Worm (Caenorhabditis elegans) whole organism, late embryonic: Measurements from ENCODE around the gene sftd-3.

Source experiments
- C08G9.2 ChIP-seq: sonication (generic microtip); optimal IDR thresholded peaks from 2 replicates; lab custom pipeline; 2016; ENCODE audit warnings: mild to moderate bottlenecking, missing genetic modification characterization, moderate library complexity, missing compliant biosample characterization
- C38D4.7 ChIP-seq: fragments of 200-800 bp; sonication (Bioruptor generic); optimal IDR thresholded peaks from 2 replicates; lab custom pipeline; 2018; ENCODE audit warnings: mild to moderate bottlenecking, missing genetic modification characterization, moderate library complexity, missing compliant biosample characterization
- K02D7.2 ChIP-seq: sonication (generic microtip); optimal IDR thresholded peaks from 2 replicates; lab custom pipeline; 2017; ENCODE audit warnings: mild to moderate bottlenecking, missing genetic modification characterization, missing compliant biosample characterization
- T23F11.4 ChIP-seq: fragments of 200-800 bp; sonication (Bioruptor generic); optimal IDR thresholded peaks from 2 replicates; lab custom pipeline; 2018; ENCODE audit warnings: mild to moderate bottlenecking, missing genetic modification characterization, missing compliant biosample characterization
- ama-1 ChIP-seq: fragments of 150-350 bp; optimal IDR thresholded peaks from 2 replicates; lab custom pipeline; 2014
- ceh-14 ChIP-seq: sonication (generic microtip); optimal IDR thresholded peaks from 2 replicates; lab custom pipeline; 2016; ENCODE audit warnings: missing genotype, missing genetic modification characterization, missing compliant biosample characterization
- ceh-22 ChIP-seq: sonication (generic microtip); optimal IDR thresholded peaks from 2 replicates; lab custom pipeline; 2017; ENCODE audit warnings: missing biosample characterization, missing genetic modification characterization
- ceh-24 ChIP-seq: sonication (generic microtip); optimal IDR thresholded peaks from 2 replicates; lab custom pipeline; 2016; ENCODE audit warnings: mild to moderate bottlenecking, missing genetic modification characterization, missing compliant biosample characterization
- ceh-48 ChIP-seq: sonication (generic microtip); optimal IDR thresholded peaks from 2 replicates; lab custom pipeline; 2016; ENCODE audit warnings: missing genetic modification characterization, inconsistent platforms, missing compliant biosample characterization
- ceh-6 ChIP-seq: fragments of 200-800 bp; sonication (Bioruptor generic); optimal IDR thresholded peaks from 2 replicates; lab custom pipeline; 2018; ENCODE audit warnings: mild to moderate bottlenecking, missing genetic modification characterization, missing compliant biosample characterization
- che-1 ChIP-seq: sonication (generic microtip); optimal IDR thresholded peaks from 2 replicates; lab custom pipeline; 2016; ENCODE audit warnings: mild to moderate bottlenecking, missing genetic modification characterization, missing compliant biosample characterization
- elt-2 ChIP-seq: sonication (generic microtip); optimal IDR thresholded peaks from 2 replicates; lab custom pipeline; 2016; ENCODE audit warnings: missing genetic modification reagents, missing genetic modification characterization, missing compliant biosample characterization
- elt-4 ChIP-seq: sonication (generic microtip); optimal IDR thresholded peaks from 2 replicates; lab custom pipeline; 2016; ENCODE audit warnings: missing genetic modification characterization, missing compliant biosample characterization
- fax-1 ChIP-seq: sonication (generic microtip); optimal IDR thresholded peaks from 2 replicates; lab custom pipeline; 2016; ENCODE audit warnings: missing genotype, missing genetic modification characterization, missing compliant biosample characterization
- fkh-10 ChIP-seq: fragments of 150-350 bp; optimal IDR thresholded peaks from 2 replicates; lab custom pipeline; 2014; ENCODE audit warnings: missing biosample characterization, missing genetic modification reagents, missing genetic modification characterization
- fkh-6 ChIP-seq: sonication (generic microtip); optimal IDR thresholded peaks from 2 replicates; lab custom pipeline; 2016; ENCODE audit warnings: missing genetic modification characterization, missing compliant biosample characterization
- gmeb-2 ChIP-seq: sonication (generic microtip); optimal IDR thresholded peaks from 2 replicates; lab custom pipeline; 2016; ENCODE audit warnings: missing genetic modification characterization, inconsistent platforms, missing compliant biosample characterization
- hlh-13 ChIP-seq: fragments of 200-800 bp; sonication (Bioruptor generic); optimal IDR thresholded peaks from 2 replicates; lab custom pipeline; 2018; ENCODE audit warnings: mild to moderate bottlenecking, missing genetic modification characterization, missing compliant biosample characterization
- hlh-6 ChIP-seq: sonication (generic microtip); optimal IDR thresholded peaks from 2 replicates; lab custom pipeline; 2016; ENCODE audit warnings: missing genotype, missing genetic modification characterization, missing compliant biosample characterization
- nfya-1 ChIP-seq: sonication (generic microtip); optimal IDR thresholded peaks from 2 replicates; lab custom pipeline; 2017; ENCODE audit warnings: missing genetic modification characterization, mild to moderate bottlenecking, missing compliant biosample characterization, antibody characterized with exemption, moderate library complexity
- nhr-11 ChIP-seq: fragments of 150-350 bp; optimal IDR thresholded peaks from 2 replicates; lab custom pipeline; 2014; ENCODE audit warnings: missing biosample characterization, missing genetic modification characterization
- npax-4 ChIP-seq: sonication (generic microtip); optimal IDR thresholded peaks from 2 replicates; lab custom pipeline; 2016; ENCODE audit warnings: missing genetic modification characterization, missing compliant biosample characterization
- odd-2 ChIP-seq: sonication (generic microtip); optimal IDR thresholded peaks from 2 replicates; lab custom pipeline; 2017; ENCODE audit warnings: antibody characterized with exemption, mild to moderate bottlenecking, missing genetic modification characterization, missing compliant biosample characterization
- pag-3 ChIP-seq: sonication (generic microtip); optimal IDR thresholded peaks from 2 replicates; lab custom pipeline; 2016; ENCODE audit warnings: missing compliant biosample characterization, missing genetic modification characterization, borderline replicate concordance
- pat-9 ChIP-seq: fragments of 200-800 bp; sonication (Bioruptor generic); optimal IDR thresholded peaks from 2 replicates; lab custom pipeline; 2018; ENCODE audit warnings: mild to moderate bottlenecking, missing genetic modification characterization, moderate library complexity, missing compliant biosample characterization
- pax-1 ChIP-seq: fragments of 150-350 bp; optimal IDR thresholded peaks from 2 replicates; lab custom pipeline; 2014; ENCODE audit warnings: missing biosample characterization, missing genetic modification characterization
- pha-2 ChIP-seq: sonication (generic microtip); optimal IDR thresholded peaks from 2 replicates; lab custom pipeline; 2017; ENCODE audit warnings: mild to moderate bottlenecking, missing genetic modification characterization, missing compliant biosample characterization
- pqm-1 ChIP-seq: sonication (generic microtip); optimal IDR thresholded peaks from 2 replicates; lab custom pipeline; 2016; ENCODE audit warnings: missing genetic modification characterization, missing compliant biosample characterization
- ref-2 ChIP-seq: sonication (generic microtip); optimal IDR thresholded peaks from 2 replicates; lab custom pipeline; 2016; ENCODE audit warnings: missing genetic modification characterization, missing compliant biosample characterization
- sox-2 ChIP-seq: fragments of 200-800 bp; sonication (Bioruptor generic); IDR thresholded peaks from 2 replicates; pipeline ENCODE4 v1.3.6; 2022; ENCODE audit warnings: missing genetic modification reagents, missing genetic modification characterization, missing compliant biosample characterization
- syd-9 ChIP-seq: sonication (generic microtip); optimal IDR thresholded peaks from 2 replicates; lab custom pipeline; 2016; ENCODE audit warnings: mild to moderate bottlenecking, missing genetic modification characterization, moderate library complexity, missing compliant biosample characterization
- tbx-2 ChIP-seq: sonication (generic microtip); optimal IDR thresholded peaks from 2 replicates; lab custom pipeline; 2016; ENCODE audit warnings: missing genetic modification characterization, missing compliant biosample characterization
- unc-3 ChIP-seq, 2 experiments: fragments of 200-800 bp in 1 of 2; sonication (Bioruptor generic) in 1 of 2; sonication (generic microtip) in 1 of 2; conservative IDR thresholded peaks in 1 of 2; optimal IDR thresholded peaks in 1 of 2; 2 replicates each; pipeline versions ENCODE4 v1.3.6 to Lab custom; 2016 to 2022; ENCODE audit warnings: missing compliant biosample characterization in 2 of 2, missing genetic modification characterization in 2 of 2, missing genetic modification reagents in 1 of 2
- unc-42 ChIP-seq: sonication (generic microtip); optimal IDR thresholded peaks from 2 replicates; lab custom pipeline; 2016; ENCODE audit warnings: missing genotype, missing genetic modification characterization, missing compliant biosample characterization
- unc-86 ChIP-seq: sonication (generic microtip); optimal IDR thresholded peaks from 2 replicates; lab custom pipeline; 2016; ENCODE audit warnings: missing genetic modification characterization, missing compliant biosample characterization
- ztf-16 ChIP-seq: sonication (generic microtip); optimal IDR thresholded peaks from 2 replicates; lab custom pipeline; 2017; ENCODE audit warnings: missing genetic modification characterization, missing compliant biosample characterization

The sftd-3 gene

DNA sequence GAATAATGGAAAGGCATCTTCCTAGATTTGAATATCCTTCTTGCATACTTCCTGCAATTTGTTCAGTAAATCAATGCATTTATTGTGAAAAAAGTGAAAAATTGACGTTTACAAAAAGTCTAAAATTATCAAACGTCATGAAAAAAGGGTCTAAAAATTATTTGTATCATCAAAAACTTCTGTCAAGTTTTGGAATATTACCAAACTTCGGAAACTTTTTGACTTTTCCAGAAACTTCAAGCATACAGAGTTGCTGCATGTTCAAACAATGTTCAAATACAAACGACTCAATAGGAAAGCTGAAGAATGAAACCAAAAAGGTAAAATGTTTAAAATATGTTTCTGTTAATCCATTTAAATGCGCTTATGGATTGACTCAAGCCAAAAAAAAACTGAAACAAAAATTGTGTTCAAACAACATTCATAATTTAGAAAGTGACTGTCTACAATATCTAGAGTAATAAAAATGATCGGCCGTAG is 37.8 kb upstream of the sftd-3 start, which contains the start of gene F44G4.6:
TSS of gene F44G4.6 (minus strand) at position 51 of the 480 bp plus-strand sequence.
- TF ChIP-seq pag-3 (tag; lab: Kevin White, UChicago) = no peak
- TF ChIP-seq fkh-6 (tag; lab: Kevin White, UChicago) = no peak
- TF ChIP-seq ceh-22 = no peak
- TF ChIP-seq tbx-2 (tag; lab: Kevin White, UChicago) = no peak
- TF ChIP-seq elt-4 (tag; lab: Kevin White, UChicago) = no peak
- no peak for TF ChIP-seq C08G9.2 (tag; lab: Kevin White, UChicago)
- TF ChIP-seq ceh-48 (tag; lab: Kevin White, UChicago) = no peak
- no peak for TF ChIP-seq ama-1

DNA sequence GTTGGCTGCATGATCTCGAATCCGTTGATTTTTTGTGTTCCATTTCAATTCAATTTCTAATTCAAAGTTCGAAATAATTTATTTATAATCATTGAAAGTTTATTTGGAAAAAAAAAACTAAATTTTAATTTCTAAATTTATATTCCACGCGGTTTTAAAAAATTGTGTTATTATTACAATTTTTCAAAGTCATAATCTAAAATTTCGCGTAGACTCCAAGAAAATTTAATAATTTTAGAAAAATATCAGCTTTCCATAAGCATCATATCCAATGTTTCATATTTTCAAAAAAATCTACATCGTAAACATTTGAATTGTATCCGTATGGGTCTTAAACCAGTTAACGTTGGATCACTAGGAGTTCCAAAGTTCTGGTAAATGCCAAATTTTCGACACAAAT is 36.4 kb upstream of the sftd-3 start, which contains the start of gene F44G4.5:
TSS of gene F44G4.5 (minus strand) at position 101 of the 400 bp plus-strand sequence.
- TF ChIP-seq pag-3 (tag; lab: Kevin White, UChicago) (no peak), gmeb-2 (no peak), ceh-24 (tag; lab: Kevin White, UChicago) (no peak), elt-4 (tag; lab: Kevin White, UChicago) (no peak)

DNA sequence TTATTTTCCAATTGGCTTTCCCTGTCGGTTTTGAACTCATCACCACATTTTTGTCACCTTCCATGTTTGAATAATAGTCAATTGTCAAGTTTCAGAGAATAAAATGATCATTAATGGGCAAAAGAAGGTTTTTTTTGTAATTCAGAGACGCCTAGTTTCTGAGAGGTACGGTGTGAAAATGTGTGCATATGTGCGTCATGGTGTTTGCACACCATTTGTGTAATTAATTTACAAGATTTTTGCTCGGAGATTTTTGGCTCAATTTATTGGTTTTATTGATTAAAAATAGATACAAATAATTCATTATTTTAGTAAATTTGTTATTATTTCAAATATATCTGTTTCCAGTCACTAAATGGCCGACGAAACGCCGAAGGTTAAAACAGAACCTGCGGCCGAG is 33.5 kb upstream of the sftd-3 start, which contains the start of the genes F44G4.3 and tdp-1:
TSS of gene F44G4.3 (minus strand) at position 184 of the 400 bp plus-strand sequence.
TSS of gene tdp-1 (plus strand) at position 347 of the 400 bp plus-strand sequence.
- TF ChIP-seq ceh-48 (tag; lab: Kevin White, UChicago) (peak; percentile 21), ceh-14 (tag; lab: Kevin White, UChicago) (peak; percentile 52), fkh-10 (GFP tag; lab: Kevin White, UChicago) (no peak), nfya-1 (peak; percentile 30), ref-2 (tag; lab: Kevin White, UChicago) (no peak), unc-86 (tag; lab: Kevin White, UChicago) (no peak), fax-1 (no peak), unc-42 (tag; lab: Kevin White, UChicago) (peak; percentile 91)

DNA sequence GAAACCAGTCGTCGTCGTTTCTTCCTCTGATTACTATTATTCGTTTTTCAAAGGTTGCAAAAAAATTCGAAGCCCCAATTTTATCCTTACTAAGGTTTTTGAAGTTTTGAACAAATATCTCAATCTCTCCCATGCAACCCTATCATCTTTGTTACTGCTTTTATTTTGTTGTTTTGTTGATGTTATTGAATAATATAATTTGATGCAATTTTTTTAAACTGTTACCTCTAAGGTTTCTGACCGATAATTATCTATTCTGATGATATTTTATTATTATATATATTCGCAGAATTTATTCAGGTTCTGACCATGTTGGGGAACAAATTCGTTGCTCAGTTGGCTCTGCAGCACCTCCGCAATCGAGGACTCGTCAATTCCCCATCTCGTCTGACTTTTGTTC is 32.1 kb upstream of the sftd-3 start, which contains the start of gene ndub-2:
TSS of gene ndub-2 (plus strand) at position 301 of the 400 bp plus-strand sequence.
- TF ChIP-seq odd-2 (tag; lab: Kevin White, UChicago) = no peak
- no peak for TF ChIP-seq ceh-14 (tag; lab: Kevin White, UChicago)
- no peak for TF ChIP-seq C38D4.7 (GFP tag; lab: Kevin White, UChicago)
- no peak for TF ChIP-seq T23F11.4 (GFP tag; lab: Kevin White, UChicago)
- no peak for TF ChIP-seq elt-2 (tag; lab: Kevin White, UChicago)
- TF ChIP-seq ref-2 (tag; lab: Kevin White, UChicago) = no peak
- TF ChIP-seq npax-4 (tag; lab: Kevin White, UChicago) = no peak
- no peak for TF ChIP-seq ceh-24 (tag; lab: Kevin White, UChicago)
- no peak for TF ChIP-seq ztf-16 (tag; lab: Kevin White, UChicago)
- no peak for TF ChIP-seq syd-9 (tag; lab: Kevin White, UChicago)
- no peak for TF ChIP-seq unc-3 (GFP tag; conservative IDR thresholded peaks at IDR 0.05; lab: Robert Waterston, UW)
- no peak for TF ChIP-seq unc-3 (tag; optimal IDR thresholded peaks at IDR 0.05; lab: Kevin White, UChicago)
- no peak for TF ChIP-seq hlh-13
- no peak for TF ChIP-seq sox-2 (GFP tag; lab: Robert Waterston, UW)
- no peak for TF ChIP-seq pag-3 (tag; lab: Kevin White, UChicago)
- no peak for TF ChIP-seq ceh-6
- no peak for TF ChIP-seq fkh-6 (tag; lab: Kevin White, UChicago)
- TF ChIP-seq pat-9 (tag; lab: Kevin White, UChicago) = no peak

DNA sequence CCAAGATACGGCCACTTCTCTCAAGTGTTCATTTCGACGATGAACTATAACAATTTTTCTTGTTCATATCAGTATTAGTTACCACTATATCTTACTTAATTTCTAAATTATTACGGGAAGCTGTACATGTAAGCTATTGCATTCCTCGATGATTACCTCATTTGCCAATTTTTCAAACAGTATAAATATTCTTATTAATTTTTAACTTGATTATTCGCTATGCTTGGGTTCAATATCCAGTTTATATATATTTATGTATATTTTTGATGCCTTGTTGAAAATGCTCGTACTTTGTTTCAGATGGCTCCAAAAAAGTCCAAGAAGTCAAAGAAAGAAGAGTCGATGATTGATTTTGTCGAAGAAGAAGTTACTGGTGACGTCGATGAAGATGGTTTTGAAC is 30.4 kb upstream of the sftd-3 start, which contains the start of gene F44G4.1:
TSS of gene F44G4.1 (plus strand) at position 301 of the 400 bp plus-strand sequence.
- no peak for TF ChIP-seq K02D7.2
- no peak for TF ChIP-seq nhr-11 (tag; lab: Kevin White, UChicago)
- no peak for TF ChIP-seq gmeb-2
- TF ChIP-seq pha-2 (tag; lab: Kevin White, UChicago) = no peak
- TF ChIP-seq fkh-10 (GFP tag; lab: Kevin White, UChicago) = no peak
- no peak for TF ChIP-seq pax-1 (tag; lab: Kevin White, UChicago)
- TF ChIP-seq odd-2 (tag; lab: Kevin White, UChicago) = no peak
- TF ChIP-seq pqm-1 (tag; lab: Kevin White, UChicago) = no peak
- no peak for TF ChIP-seq che-1 (tag; lab: Kevin White, UChicago)
- no peak for TF ChIP-seq pag-3 (tag; lab: Kevin White, UChicago)
- no peak for TF ChIP-seq elt-2 (tag; lab: Kevin White, UChicago)
- no peak for TF ChIP-seq hlh-6
